Fruit fly (Drosophila melanogaster) whole organism, embryonic: ENCODE results near the gene lute.

Source experiments
- ATbp ChIP-seq: fragments of 200-800 bp; sonication (Bioruptor generic); optimal IDR thresholded peaks from 2 replicates; lab custom pipeline; 2017; ENCODE audit warnings: missing biosample characterization, mild to moderate bottlenecking, missing genetic modification characterization, missing genetic modification reagents
- Atf-2 ChIP-seq: fragments of 200-800 bp; sonication (Bioruptor generic); optimal IDR thresholded peaks from 2 replicates; lab custom pipeline; 2016; ENCODE audit warnings: missing biosample characterization, missing genetic modification characterization
- CG10209 ChIP-seq: fragments of 200-800 bp; sonication (Bioruptor generic); optimal IDR thresholded peaks from 3 replicates; lab custom pipeline; 2017; ENCODE audit warnings: missing biosample characterization, mild to moderate bottlenecking, missing genetic modification characterization, missing genetic modification reagents
- CG12659 ChIP-seq: fragments of 200-800 bp; sonication (Bioruptor generic); optimal IDR thresholded peaks from 3 replicates; lab custom pipeline; 2017; ENCODE audit warnings: mild to moderate bottlenecking, missing biosample characterization, missing genetic modification reagents, missing genetic modification characterization
- CG13287 ChIP-seq: fragments of 200-800 bp; sonication (Bioruptor generic); IDR thresholded peaks from 2 replicates; pipeline ENCODE4 v1.3.6; 2022; ENCODE audit warnings: missing biosample characterization, missing genetic modification characterization; ENCODE audit not compliant: partially characterized antibody
- CG15479 ChIP-seq: fragments of 200-800 bp; sonication (Bioruptor generic); optimal IDR thresholded peaks from 3 replicates; lab custom pipeline; 2019; ENCODE audit warnings: missing biosample characterization, mild to moderate bottlenecking, missing genetic modification characterization, moderate library complexity
- CG17802 ChIP-seq: fragments of 200-800 bp; sonication (Bioruptor generic); optimal IDR thresholded peaks from 2 replicates; lab custom pipeline; 2018; ENCODE audit warnings: missing biosample characterization, mild to moderate bottlenecking, missing genetic modification characterization, moderate library complexity
- CG18011 ChIP-seq: fragments of 200-800 bp; sonication (Bioruptor generic); optimal IDR thresholded peaks from 2 replicates; lab custom pipeline; 2017; ENCODE audit warnings: missing biosample characterization, missing genetic modification characterization, mild to moderate bottlenecking, moderate library complexity, missing genotype
- CG18599 ChIP-seq: fragments of 200-800 bp; sonication (Bioruptor generic); optimal IDR thresholded peaks from 3 replicates; lab custom pipeline; 2017; ENCODE audit warnings: missing biosample characterization, missing genetic modification characterization, mild to moderate bottlenecking, moderate library complexity, missing genetic modification reagents
- CG3065 ChIP-seq: fragments of 200-800 bp; sonication (Bioruptor generic); optimal IDR thresholded peaks from 2 replicates; lab custom pipeline; 2016; ENCODE audit warnings: missing biosample characterization, missing genetic modification characterization
- CG3726 ChIP-seq: fragments of 200-800 bp; sonication (Bioruptor generic); IDR thresholded peaks from 3 replicates; pipeline ENCODE4, ENCODE4 v1.3.6; 2022; ENCODE audit warnings: missing biosample characterization, missing genetic modification characterization
- CG4360 ChIP-seq: fragments of 200-800 bp; sonication (Bioruptor generic); IDR thresholded peaks from 2 replicates; pipeline ENCODE4 v1.3.6; 2022; ENCODE audit warnings: missing biosample characterization, missing genetic modification characterization
- CG4424 ChIP-seq: fragments of 200-800 bp; sonication (Bioruptor generic); optimal IDR thresholded peaks from 3 replicates; lab custom pipeline; 2016; ENCODE audit warnings: missing biosample characterization, missing genetic modification characterization
- CG5180 ChIP-seq: fragments of 200-800 bp; sonication (Bioruptor generic); optimal IDR thresholded peaks from 3 replicates; lab custom pipeline; 2017; ENCODE audit warnings: missing biosample characterization, missing genetic modification characterization, mild to moderate bottlenecking, moderate library complexity, missing genetic modification reagents
- CG7745 ChIP-seq: fragments of 200-800 bp; sonication (Bioruptor generic); optimal IDR thresholded peaks from 2 replicates; lab custom pipeline; 2018; ENCODE audit warnings: missing biosample characterization, mild to moderate bottlenecking, missing genetic modification characterization, moderate library complexity
- CG9797 ChIP-seq: fragments of 200-800 bp; sonication (Bioruptor generic); optimal IDR thresholded peaks from 3 replicates; lab custom pipeline; 2018; ENCODE audit warnings: missing biosample characterization, mild to moderate bottlenecking, missing genetic modification characterization
- CTCF ChIP-seq: fragments of 200-800 bp; sonication (Bioruptor generic); optimal IDR thresholded peaks from 2 replicates; lab custom pipeline; 2017; ENCODE audit warnings: missing biosample characterization, mild to moderate bottlenecking, missing genetic modification characterization, moderate library complexity
- CkIIα-i1 ChIP-seq: fragments of 200-800 bp; sonication (Bioruptor generic); IDR thresholded peaks from 2 replicates; pipeline ENCODE4 v1.3.6; 2022; ENCODE audit warnings: missing biosample characterization, missing genetic modification characterization
- CrebB ChIP-seq: fragments of 200-800 bp; sonication (Bioruptor generic); optimal IDR thresholded peaks from 3 replicates; lab custom pipeline; 2018; ENCODE audit warnings: missing biosample characterization, mild to moderate bottlenecking, missing genetic modification characterization
- Doc3 ChIP-seq: fragments of 200-800 bp; sonication (Bioruptor generic); IDR thresholded peaks from 3 replicates; pipeline ENCODE4 v1.3.6; 2022; ENCODE audit warnings: missing biosample characterization, missing genetic modification characterization; ENCODE audit not compliant: partially characterized antibody
- GATAe ChIP-seq: fragments of 200-800 bp; sonication (Bioruptor generic); conservative IDR thresholded peaks from 2 replicates; pipeline ENCODE4 v1.3.6; 2022; ENCODE audit warnings: missing biosample characterization, missing genetic modification characterization
- Gug ChIP-seq: fragments of 200-800 bp; sonication (Bioruptor generic); IDR thresholded peaks from 4 replicates; pipeline ENCODE4 v1.3.6; 2022; ENCODE audit warnings: missing biosample characterization, missing genetic modification characterization
- HHEX ChIP-seq: fragments of 200-800 bp; sonication (Bioruptor generic); optimal IDR thresholded peaks from 3 replicates; lab custom pipeline; 2017; ENCODE audit warnings: missing biosample characterization, mild to moderate bottlenecking, missing genetic modification characterization, missing genetic modification reagents
- Hand ChIP-seq: fragments of 200-800 bp; sonication (Bioruptor generic); optimal IDR thresholded peaks from 2 replicates; lab custom pipeline; 2017; ENCODE audit warnings: mild to moderate bottlenecking, missing biosample characterization, missing genetic modification reagents, missing genetic modification characterization
- Pdp1 ChIP-seq, 2 experiments: fragments of 200-800 bp; sonication (Bioruptor generic); optimal IDR thresholded peaks; 3 replicates each; lab custom pipeline; 2016; ENCODE audit warnings: missing biosample characterization in 2 of 2, missing genetic modification characterization in 2 of 2, mild to moderate bottlenecking in 1 of 2, moderate library complexity in 1 of 2
- Side ChIP-seq: fragments of 200-800 bp; sonication (Bioruptor generic); optimal IDR thresholded peaks from 2 replicates; lab custom pipeline; 2016; ENCODE audit warnings: missing biosample characterization, missing genetic modification characterization
- Sox100B ChIP-seq: fragments of 200-800 bp; sonication (Bioruptor generic); optimal IDR thresholded peaks from 3 replicates; lab custom pipeline; 2018; ENCODE audit warnings: missing biosample characterization, mild to moderate bottlenecking, missing genetic modification characterization
- Sry-β ChIP-seq: fragments of 200-800 bp; sonication (Bioruptor generic); optimal IDR thresholded peaks from 2 replicates; lab custom pipeline; 2018; ENCODE audit warnings: missing biosample characterization, mild to moderate bottlenecking, missing genetic modification characterization, moderate library complexity
- Ssrp ChIP-seq: fragments of 200-800 bp; sonication (Bioruptor generic); optimal IDR thresholded peaks from 2 replicates; lab custom pipeline; 2018; ENCODE audit warnings: missing biosample characterization, mild to moderate bottlenecking, missing genetic modification characterization, moderate library complexity
- al ChIP-seq: fragments of 200-800 bp; sonication (Bioruptor generic); IDR thresholded peaks from 2 replicates; pipeline ENCODE4 v1.3.6; 2022; ENCODE audit warnings: missing biosample characterization, missing genetic modification characterization
- ash1 ChIP-seq: fragments of 200-800 bp; sonication (Bioruptor generic); optimal IDR thresholded peaks from 2 replicates; lab custom pipeline; 2018; ENCODE audit warnings: missing biosample characterization, mild to moderate bottlenecking, missing genetic modification characterization
- bsh ChIP-seq, 2 experiments: fragments of 200-800 bp; sonication (Bioruptor generic); optimal IDR thresholded peaks; 2 replicates each; lab custom pipeline; 2017 to 2018; ENCODE audit warnings: mild to moderate bottlenecking in 2 of 2, missing biosample characterization in 2 of 2, missing genetic modification characterization in 2 of 2, moderate library complexity in 1 of 2
- btn ChIP-seq: fragments of 200-800 bp; sonication (Bioruptor generic); optimal IDR thresholded peaks from 2 replicates; lab custom pipeline; 2016; ENCODE audit warnings: missing biosample characterization, missing genetic modification characterization
- dati ChIP-seq: fragments of 200-800 bp; sonication (Bioruptor generic); IDR thresholded peaks from 2 replicates; pipeline ENCODE4 v1.3.6; 2022; ENCODE audit warnings: missing biosample characterization, missing genetic modification characterization
- dysf ChIP-seq: fragments of 200-800 bp; sonication (Bioruptor generic); IDR thresholded peaks from 3 replicates; pipeline ENCODE4 v1.3.6; 2022; ENCODE audit warnings: missing biosample characterization, missing genetic modification characterization
- eyg ChIP-seq: fragments of 200-800 bp; sonication (Bioruptor generic); optimal IDR thresholded peaks from 3 replicates; lab custom pipeline; 2016; ENCODE audit warnings: missing biosample characterization, missing genetic modification characterization
- fd64A ChIP-seq: fragments of 200-800 bp; sonication (Bioruptor generic); optimal IDR thresholded peaks from 3 replicates; lab custom pipeline; 2018; ENCODE audit warnings: missing biosample characterization, mild to moderate bottlenecking, missing genetic modification characterization
- fu2 ChIP-seq: fragments of 200-800 bp; sonication (Bioruptor generic); optimal IDR thresholded peaks from 2 replicates; lab custom pipeline; 2016; ENCODE audit warnings: missing biosample characterization, missing genetic modification characterization
- gcm ChIP-seq: fragments of 200-800 bp; sonication (Bioruptor generic); optimal IDR thresholded peaks from 2 replicates; lab custom pipeline; 2019; ENCODE audit warnings: missing biosample characterization, mild to moderate bottlenecking, missing genetic modification characterization, moderate library complexity
- gsb ChIP-seq: fragments of 200-800 bp; sonication (Bioruptor generic); IDR thresholded peaks from 2 replicates; pipeline ENCODE4 v1.3.6; 2022; ENCODE audit warnings: missing biosample characterization, missing genetic modification characterization
- hkb ChIP-seq, 2 experiments: fragments of 200-800 bp in 1 of 2; fragments of >200 bp in 1 of 2; sonication (Bioruptor generic) in 1 of 2; IDR thresholded peaks in 1 of 2; optimal IDR thresholded peaks in 1 of 2; 2 replicates each; pipeline versions ENCODE4 v1.3.6 to Lab custom; 2017 to 2022; ENCODE audit warnings: missing biosample characterization in 1 of 2, missing genetic modification characterization in 1 of 2
- klu ChIP-seq: fragments of 200-800 bp; sonication (Bioruptor generic); IDR thresholded peaks from 2 replicates; pipeline ENCODE4 v1.3.6; 2022; ENCODE audit warnings: missing biosample characterization, missing genetic modification characterization
- mld ChIP-seq: fragments of 200-800 bp; sonication (Bioruptor generic); IDR thresholded peaks from 3 replicates; pipeline ENCODE4 v1.3.6; 2022; ENCODE audit warnings: missing biosample characterization, missing genetic modification characterization; ENCODE audit not compliant: partially characterized antibody
- nerfin-2 ChIP-seq: fragments of 200-800 bp; sonication (Bioruptor generic); IDR thresholded peaks from 2 replicates; pipeline ENCODE4 v1.3.6; 2022; ENCODE audit warnings: missing biosample characterization, missing genetic modification characterization; ENCODE audit not compliant: partially characterized antibody
- p53 ChIP-seq: fragments of 200-800 bp; sonication (Bioruptor generic); optimal IDR thresholded peaks from 2 replicates; lab custom pipeline; 2016; ENCODE audit warnings: missing biosample characterization, missing genetic modification characterization
- phol ChIP-seq: fragments of 200-800 bp; sonication (Bioruptor generic); optimal IDR thresholded peaks from 3 replicates; lab custom pipeline; 2018; ENCODE audit warnings: missing biosample characterization, mild to moderate bottlenecking, missing genetic modification characterization, moderate library complexity
- pita ChIP-seq: fragments of 200-800 bp; sonication (Bioruptor generic); optimal IDR thresholded peaks from 2 replicates; lab custom pipeline; 2017; ENCODE audit warnings: missing biosample characterization, mild to moderate bottlenecking, missing genetic modification characterization
- sens ChIP-seq: fragments of 200-800 bp; sonication (Bioruptor generic); peaks from one replicate; lab custom pipeline; 2016; ENCODE audit warnings: missing biosample characterization, missing genetic modification characterization
- slp2 ChIP-seq: fragments of 200-800 bp; sonication (Bioruptor generic); optimal IDR thresholded peaks from 2 replicates; lab custom pipeline; 2016; ENCODE audit warnings: missing biosample characterization, missing genetic modification characterization
- zfh1 ChIP-seq: fragments of 200-800 bp; sonication (Bioruptor generic); IDR thresholded peaks from 3 replicates; pipeline ENCODE4 v1.3.6; 2022; ENCODE audit warnings: missing biosample characterization, missing genetic modification characterization

Gene lute

DNA sequence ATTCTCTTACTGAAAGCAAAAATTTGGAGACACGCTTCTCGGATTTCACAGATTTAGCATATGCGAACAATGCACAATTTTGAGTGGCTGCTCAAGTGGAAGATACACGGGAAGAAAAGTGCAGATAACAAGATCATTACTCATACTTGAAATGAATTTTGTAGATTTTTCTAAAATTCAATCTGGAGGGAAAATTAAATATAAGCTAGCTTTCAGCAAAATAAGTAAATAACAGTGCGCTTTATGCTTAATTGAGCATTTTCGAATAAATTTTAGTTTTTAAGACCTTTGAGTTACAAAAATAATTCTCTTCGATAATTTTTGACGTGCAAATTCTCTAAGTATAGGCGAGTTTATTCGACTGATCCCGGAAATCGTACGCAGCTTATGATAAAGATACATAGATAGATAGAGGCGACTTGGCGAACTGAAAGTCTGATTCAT, 21.0 kb downstream of the lute start (continued):
- TF ChIP-seq Sox100B (GFP tag; lab: Kevin White, UChicago) (peak; percentile 57), phol (tag; lab: Kevin White, UChicago) (peak; percentile 77), CG5180 (GFP tag; lab: Kevin White, UChicago) (peak; percentile 22), hkb (optimal IDR thresholded peaks at IDR 0.05; lab: Kevin White, UChicago) (no peak), hkb (GFP tag; IDR thresholded peaks at IDR 0.05; lab: Robert Waterston, UW) (peak; percentile 80), CrebB (tag; lab: Kevin White, UChicago) (no peak), HHEX (GFP tag; lab: Kevin White, UChicago) (peak; percentile 60), CG7745 (tag; lab: Kevin White, UChicago) (no peak), dati (no peak), bsh (GFP tag; optimal IDR thresholded peaks at IDR 0.05; lab: Kevin White, UChicago) (no peak), CTCF (GFP tag; lab: Kevin White, UChicago) (no peak), sens (GFP tag; lab: Kevin White, UChicago) (peak; percentile 94), CG18599 (GFP tag; lab: Kevin White, UChicago) (peak; percentile 60), nerfin-2 (GFP tag; lab: Robert Waterston, UW) (no peak), slp2 (GFP tag; lab: Kevin White, UChicago) (no peak), Sry-β (GFP tag; lab: Kevin White, UChicago) (no peak), fu2 (GFP tag; lab: Kevin White, UChicago) (no peak), Hand (GFP tag; lab: Kevin White, UChicago) (no peak), eyg (GFP tag; lab: Kevin White, UChicago) (no peak), CG10209 (GFP tag; lab: Kevin White, UChicago) (no peak), dysf (peak; percentile 55; the same call in 2 of the 3 replicates), Gug (GFP tag; lab: Robert Waterston, UW) (no peak), mld (GFP tag; lab: Robert Waterston, UW) (no peak), btn (GFP tag; lab: Kevin White, UChicago) (no peak), CG4360 (GFP tag; lab: Robert Waterston, UW) (no peak), GATAe (no peak), Ssrp (no peak), Atf-2 (GFP tag; lab: Kevin White, UChicago) (no peak), Pdp1 (GFP tag; optimal IDR thresholded peaks at IDR 0.05; lab: Kevin White, UChicago) (peak in 1 of 2 experiments; percentile 24), CkIIα-i1 (no peak), CG12659 (no peak), CG15479 (GFP tag; lab: Kevin White, UChicago) (no peak), zfh1 (GFP tag; lab: Robert Waterston, UW) (no peak), Side (GFP tag; lab: Kevin White, UChicago) (no peak), pita (no peak), ATbp (no peak), CG4424 (GFP tag; lab: Kevin White, UChicago) (peak; percentile 56), CG3726 (no peak), klu (no peak), Doc3 (GFP tag; lab: Robert Waterston, UW) (no peak), fd64A (no peak), CG3065 (GFP tag; lab: Kevin White, UChicago) (no peak), al (GFP tag; lab: Robert Waterston, UW) (no peak), gsb (GFP tag; lab: Robert Waterston, UW) (no peak), CG9797 (GFP tag; lab: Kevin White, UChicago) (no peak), ash1 (no peak), CG18011 (GFP tag; lab: Kevin White, UChicago) (no peak), p53 (GFP tag; lab: Kevin White, UChicago) (peak; percentile 2), gcm (peak; percentile 8), CG17802 (tag; lab: Kevin White, UChicago) (no peak), CG13287 (GFP tag; lab: Robert Waterston, UW) (no peak)
